Fruit fly (Drosophila melanogaster) whole organism, embryonic: ENCODE results near the gene Bace.

Experiments used
- Adf1 ChIP-seq: fragments of 200-800 bp; sonication (Bioruptor generic); IDR thresholded peaks from 2 replicates; pipeline ENCODE4 v1.3.6; 2022; ENCODE audit warnings: missing biosample characterization, missing genetic modification characterization
- Aef1 ChIP-seq: fragments of 200-800 bp; sonication (Bioruptor generic); IDR thresholded peaks from 3 replicates; pipeline ENCODE4 v1.3.6; 2022; ENCODE audit warnings: missing biosample characterization, missing genetic modification characterization
- Bgb ChIP-seq: fragments of 200-800 bp; sonication (Bioruptor generic); IDR thresholded peaks from 2 replicates; pipeline ENCODE4 v1.3.6; 2022; ENCODE audit warnings: missing biosample characterization, missing genetic modification characterization; ENCODE audit not compliant: partially characterized antibody
- CG12236 ChIP-seq: fragments of 200-800 bp; sonication (Bioruptor generic); optimal IDR thresholded peaks from 2 replicates; lab custom pipeline; 2016; ENCODE audit warnings: missing biosample characterization, missing genetic modification characterization
- CG12391 ChIP-seq: fragments of 200-800 bp; sonication (Bioruptor generic); optimal IDR thresholded peaks from 3 replicates; lab custom pipeline; 2018; ENCODE audit warnings: missing biosample characterization, mild to moderate bottlenecking, missing genetic modification characterization, moderate library complexity
- CG13624 ChIP-seq: fragments of 200-800 bp; sonication (Bioruptor generic); optimal IDR thresholded peaks from 2 replicates; lab custom pipeline; 2016; ENCODE audit warnings: missing biosample characterization, missing genetic modification characterization
- CG14050 ChIP-seq: fragments of 200-800 bp; sonication (Bioruptor generic); IDR thresholded peaks from 3 replicates; pipeline ENCODE4 v1.3.6; 2022; ENCODE audit warnings: missing biosample characterization, missing genetic modification characterization
- CG1603 ChIP-seq: fragments of 200-800 bp; sonication (Bioruptor generic); optimal IDR thresholded peaks from 2 replicates; lab custom pipeline; 2019; ENCODE audit warnings: missing biosample characterization, mild to moderate bottlenecking, missing genetic modification characterization, moderate library complexity
- CG18599 ChIP-seq: fragments of 200-800 bp; sonication (Bioruptor generic); optimal IDR thresholded peaks from 3 replicates; lab custom pipeline; 2017; ENCODE audit warnings: missing biosample characterization, missing genetic modification characterization, mild to moderate bottlenecking, moderate library complexity, missing genetic modification reagents
- CG2678 ChIP-seq: fragments of 200-800 bp; sonication (Bioruptor generic); optimal IDR thresholded peaks from 3 replicates; lab custom pipeline; 2019; ENCODE audit warnings: missing biosample characterization, mild to moderate bottlenecking, missing genetic modification characterization, moderate library complexity
- CG30020 ChIP-seq: fragments of 200-800 bp; optimal IDR thresholded peaks from 2 replicates; lab custom pipeline; 2019; ENCODE audit warnings: missing biosample characterization, mild to moderate bottlenecking, missing genetic modification characterization, moderate library complexity
- CG31441 ChIP-seq: fragments of 200-800 bp; sonication (Bioruptor generic); IDR thresholded peaks from 2 replicates; pipeline ENCODE4 v1.3.6; 2022; ENCODE audit warnings: missing biosample characterization, missing genetic modification characterization
- CG33557 ChIP-seq: fragments of 200-800 bp; sonication (Bioruptor generic); optimal IDR thresholded peaks from 2 replicates; lab custom pipeline; 2019; ENCODE audit warnings: missing biosample characterization, mild to moderate bottlenecking, missing genetic modification characterization, moderate library complexity
- CG8290 ChIP-seq, 3 experiments: fragments of 200-800 bp; sonication (Bioruptor generic); optimal IDR thresholded peaks; 2 replicates each; lab custom pipeline; 2016 to 2019; ENCODE audit warnings: missing biosample characterization in 3 of 3, missing genetic modification characterization in 3 of 3, mild to moderate bottlenecking in 2 of 3, moderate library complexity in 1 of 3
- CG8924 ChIP-seq: fragments of 200-800 bp; optimal IDR thresholded peaks from 3 replicates; lab custom pipeline; 2019; ENCODE audit warnings: missing biosample characterization, mild to moderate bottlenecking, missing genetic modification characterization, moderate library complexity
- CG9609 ChIP-seq: fragments of 200-800 bp; sonication (Bioruptor generic); optimal IDR thresholded peaks from 3 replicates; lab custom pipeline; 2016; ENCODE audit warnings: missing biosample characterization, missing genetic modification characterization
- D19A ChIP-seq: fragments of 200-800 bp; optimal IDR thresholded peaks from 3 replicates; lab custom pipeline; 2019; ENCODE audit warnings: missing biosample characterization, mild to moderate bottlenecking, missing genetic modification characterization, moderate library complexity
- Doc3 ChIP-seq: fragments of 200-800 bp; sonication (Bioruptor generic); IDR thresholded peaks from 3 replicates; pipeline ENCODE4 v1.3.6; 2022; ENCODE audit warnings: missing biosample characterization, missing genetic modification characterization; ENCODE audit not compliant: partially characterized antibody
- Elba2 ChIP-seq: fragments of 200-800 bp; sonication (Bioruptor generic); optimal IDR thresholded peaks from 3 replicates; lab custom pipeline; 2016; ENCODE audit warnings: missing biosample characterization, missing genetic modification characterization
- Trl ChIP-seq, 3 experiments: fragments of >200 bp in 2 of 3; fragments of 200-800 bp in 1 of 3; sonication (Bioruptor generic) in 1 of 3; optimal IDR thresholded peaks; 2 replicates in 1 of 3; 3 replicates in 2 of 3; lab custom pipeline; 2016 to 2017; ENCODE audit warnings: missing biosample characterization in 1 of 3, missing genetic modification characterization in 1 of 3
- Xrp1 ChIP-seq: fragments of 200-800 bp; sonication (Bioruptor generic); IDR thresholded peaks from 2 replicates; pipeline ENCODE4 v1.3.6; 2022; ENCODE audit warnings: missing biosample characterization, missing genetic modification characterization
- bbx ChIP-seq: fragments of 200-800 bp; sonication (Bioruptor generic); IDR thresholded peaks from 2 replicates; pipeline ENCODE4 v1.3.6; 2022; ENCODE audit warnings: missing biosample characterization, missing genetic modification characterization; ENCODE audit not compliant: partially characterized antibody
- bowl ChIP-seq: fragments of 200-800 bp; sonication (Bioruptor generic); IDR thresholded peaks from 2 replicates; pipeline ENCODE4 v1.3.6; 2022; ENCODE audit warnings: missing biosample characterization, missing genetic modification characterization
- chinmo ChIP-seq: fragments of 200-800 bp; sonication (Bioruptor generic); IDR thresholded peaks from 4 replicates; pipeline ENCODE4 v1.3.6; 2022; ENCODE audit warnings: missing biosample characterization, missing genetic modification characterization; ENCODE audit not compliant: partially characterized antibody
- crp ChIP-seq, 2 experiments: fragments of 200-800 bp; sonication (Bioruptor generic); optimal IDR thresholded peaks; 2 replicates in 1 of 2; 3 replicates in 1 of 2; lab custom pipeline; 2017; ENCODE audit warnings: missing biosample characterization in 2 of 2, missing genetic modification characterization in 2 of 2, mild to moderate bottlenecking in 1 of 2, moderate library complexity in 1 of 2
- cwo ChIP-seq: fragments of 200-800 bp; sonication (Bioruptor generic); optimal IDR thresholded peaks from 3 replicates; lab custom pipeline; 2017; ENCODE audit warnings: missing biosample characterization, missing genetic modification characterization, mild to moderate bottlenecking, moderate library complexity, missing genetic modification reagents
- dati ChIP-seq: fragments of 200-800 bp; sonication (Bioruptor generic); IDR thresholded peaks from 2 replicates; pipeline ENCODE4 v1.3.6; 2022; ENCODE audit warnings: missing biosample characterization, missing genetic modification characterization
- disco-r ChIP-seq: fragments of 200-800 bp; sonication (Bioruptor generic); optimal IDR thresholded peaks from 2 replicates; lab custom pipeline; 2016; ENCODE audit warnings: missing biosample characterization, missing genetic modification characterization
- eve ChIP-seq, 2 experiments: fragments of >200 bp; optimal IDR thresholded peaks; 2 replicates each; lab custom pipeline; 2017; ENCODE audit warnings: missing biosample characterization in 2 of 2, missing genetic modification characterization in 2 of 2
- ewg ChIP-seq: fragments of 200-800 bp; sonication (Bioruptor generic); optimal IDR thresholded peaks from 3 replicates; lab custom pipeline; 2017; ENCODE audit warnings: mild to moderate bottlenecking, missing biosample characterization, missing genetic modification reagents, missing genetic modification characterization
- fd96Cb ChIP-seq: fragments of 200-800 bp; sonication (Bioruptor generic); optimal IDR thresholded peaks from 2 replicates; lab custom pipeline; 2018; ENCODE audit warnings: missing biosample characterization, mild to moderate bottlenecking, missing genetic modification characterization, moderate library complexity
- gcm2 ChIP-seq: fragments of 200-800 bp; sonication (Bioruptor generic); optimal IDR thresholded peaks from 2 replicates; lab custom pipeline; 2016; ENCODE audit warnings: missing biosample characterization, missing genetic modification characterization
- gfzf ChIP-seq: fragments of 200-800 bp; sonication (Bioruptor generic); optimal IDR thresholded peaks from 2 replicates; lab custom pipeline; 2016; ENCODE audit warnings: missing biosample characterization, mild to moderate bottlenecking, missing genetic modification characterization, moderate library complexity
- grn ChIP-seq: fragments of 200-800 bp; sonication (Bioruptor generic); optimal IDR thresholded peaks from 3 replicates; lab custom pipeline; 2017; ENCODE audit warnings: missing biosample characterization, missing genetic modification characterization
- hbn ChIP-seq: fragments of 200-800 bp; sonication (Bioruptor generic); IDR thresholded peaks from 2 replicates; pipeline ENCODE4 v1.3.6; 2022; ENCODE audit warnings: missing biosample characterization, missing genetic modification characterization; ENCODE audit not compliant: partially characterized antibody
- lbe ChIP-seq: fragments of 200-800 bp; sonication (Bioruptor generic); optimal IDR thresholded peaks from 2 replicates; lab custom pipeline; 2016; ENCODE audit warnings: missing biosample characterization, mild to moderate bottlenecking, missing genetic modification characterization
- nerfin-2 ChIP-seq: fragments of 200-800 bp; sonication (Bioruptor generic); IDR thresholded peaks from 2 replicates; pipeline ENCODE4 v1.3.6; 2022; ENCODE audit warnings: missing biosample characterization, missing genetic modification characterization; ENCODE audit not compliant: partially characterized antibody
- nom ChIP-seq: fragments of 200-800 bp; sonication (Bioruptor generic); optimal IDR thresholded peaks from 2 replicates; lab custom pipeline; 2017; ENCODE audit warnings: missing biosample characterization, missing genetic modification characterization, mild to moderate bottlenecking, moderate library complexity, missing genetic modification reagents
- pan ChIP-seq, 4 experiments: fragments of >200 bp in 3 of 4; fragments of 200-800 bp in 1 of 4; sonication (Bioruptor generic) in 1 of 4; optimal IDR thresholded peaks in 3 of 4; IDR thresholded peaks in 1 of 4; 2 replicates each; pipeline versions ENCODE4 v1.3.6 to Lab custom; 2017 to 2022; ENCODE audit warnings: missing biosample characterization in 2 of 4, missing genetic modification characterization in 2 of 4, mixed read lengths in 1 of 4
- pzg ChIP-seq: fragments of 200-800 bp; sonication (Bioruptor generic); optimal IDR thresholded peaks from 3 replicates; lab custom pipeline; 2018; ENCODE audit warnings: missing biosample characterization, mild to moderate bottlenecking, missing genetic modification characterization, moderate library complexity
- salm ChIP-seq: fragments of 200-800 bp; sonication (Bioruptor generic); optimal IDR thresholded peaks from 2 replicates; lab custom pipeline; 2018; ENCODE audit warnings: missing biosample characterization, mild to moderate bottlenecking, missing genetic modification characterization
- sna ChIP-seq: fragments of 200-800 bp; sonication (Bioruptor generic); IDR thresholded peaks from 2 replicates; pipeline ENCODE4 v1.3.6; 2022; ENCODE audit warnings: missing biosample characterization, missing genetic modification characterization; ENCODE audit not compliant: partially characterized antibody
- stwl ChIP-seq: fragments of 200-800 bp; sonication (Bioruptor generic); optimal IDR thresholded peaks from 3 replicates; lab custom pipeline; 2018; ENCODE audit warnings: missing biosample characterization, mild to moderate bottlenecking, missing genetic modification characterization, moderate library complexity
- tap ChIP-seq: fragments of 200-800 bp; optimal IDR thresholded peaks from 3 replicates; lab custom pipeline; 2019; ENCODE audit warnings: missing biosample characterization, mild to moderate bottlenecking, missing genetic modification characterization, moderate library complexity
- toy ChIP-seq: fragments of 200-800 bp; sonication (Bioruptor generic); IDR thresholded peaks from 2 replicates; pipeline ENCODE4 v1.3.6; 2022; ENCODE audit warnings: missing biosample characterization, missing genetic modification characterization
- yki ChIP-seq: fragments of >200 bp; optimal IDR thresholded peaks from 3 replicates; lab custom pipeline; 2018

The Bace gene

dm6 chr2L:8543102-8543501 is 47.0 kb upstream of the Bace start (continued):
- no peak for TF ChIP-seq bowl (GFP tag; lab: Robert Waterston, UW)
- TF ChIP-seq CG8924, result peak; percentile 53
- TF ChIP-seq bbx (GFP tag; lab: Robert Waterston, UW), result peak; percentile 65
- TF ChIP-seq CG31441 (GFP tag; lab: Robert Waterston, UW), result no peak; the same call in 1 of the 2 replicates
- TF ChIP-seq nom, result peak; percentile 28
- TF ChIP-seq eve (GFP tag; optimal IDR thresholded peaks at IDR 0.05; lab: Kevin White, UChicago), result no peak
- peak; percentile 41 for TF ChIP-seq CG33557 (GFP tag; lab: Kevin White, UChicago)
- peak; percentile 19 for TF ChIP-seq D19A (tag; lab: Kevin White, UChicago)
- TF ChIP-seq CG12391 (tag; lab: Kevin White, UChicago), result peak; percentile 23
- TF ChIP-seq, all 482 proteins: peak for 103

- TF ChIP-seq crp (GFP tag; optimal IDR thresholded peaks at IDR 0.05; lab: Kevin White, UChicago) (no peak), fd96Cb (tag; lab: Kevin White, UChicago) (no peak), Bgb (GFP tag; lab: Robert Waterston, UW) (no peak), nerfin-2 (GFP tag; lab: Robert Waterston, UW) (no peak), lbe (GFP tag; lab: Kevin White, UChicago) (no peak), gfzf (GFP tag; lab: Kevin White, UChicago) (no peak), Doc3 (GFP tag; lab: Robert Waterston, UW) (no peak), toy (no peak), Trl (optimal IDR thresholded peaks at IDR 0.05; lab: Kevin White, UChicago) (peak in 1 of 2 experiments; percentile 89), Trl (GFP tag; optimal IDR thresholded peaks at IDR 0.05; lab: Kevin White, UChicago) (no peak), CG8290 (GFP tag; optimal IDR thresholded peaks at IDR 0.05; lab: Kevin White, UChicago) (no peak), CG8290 (tag; optimal IDR thresholded peaks at IDR 0.05; lab: Kevin White, UChicago) (no peak), CG1603 (tag; lab: Kevin White, UChicago) (no peak), sna (0 out of 2 replicates have a peak, but pooled peaks have one; percentile 7), tap (tag; lab: Kevin White, UChicago) (no peak), CG9609 (GFP tag; lab: Kevin White, UChicago) (no peak), grn (no peak), pzg (no peak), CG30020 (tag; lab: Kevin White, UChicago) (no peak), yki (lab: Kevin White, UChicago) (peak; percentile 75), disco-r (GFP tag; lab: Kevin White, UChicago) (no peak), salm (tag; lab: Kevin White, UChicago) (no peak)
These were observed 46.5 kb upstream of the Bace start for dm6 chr2L:8542639-8543038.

DNA sequence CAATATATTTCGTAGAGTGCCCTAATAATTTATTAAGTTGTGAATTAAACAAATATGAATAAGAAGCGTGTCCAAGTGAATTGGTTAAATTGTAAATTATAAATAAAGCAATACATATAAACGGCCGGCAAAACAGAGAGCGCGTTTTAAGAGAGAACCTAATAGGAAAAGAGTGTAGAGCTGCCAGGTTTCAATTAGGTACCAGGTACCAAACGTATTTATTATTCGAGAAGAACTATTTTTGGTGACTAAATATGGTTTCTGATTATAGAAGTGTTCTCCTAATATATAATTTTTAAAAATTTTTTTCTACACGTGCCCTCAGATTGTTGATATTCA is 46.1 kb upstream of the Bace start:
- TF ChIP-seq CG2678, result no peak
- TF ChIP-seq lbe (GFP tag; lab: Kevin White, UChicago), result no peak
- TF ChIP-seq hbn (GFP tag; lab: Robert Waterston, UW), result no peak
- TF ChIP-seq Adf1 (GFP tag; lab: Robert Waterston, UW), result no peak
- no peak for TF ChIP-seq dati (GFP tag; lab: Robert Waterston, UW)
- peak; percentile 64 for TF ChIP-seq D19A (tag; lab: Kevin White, UChicago)
- TF ChIP-seq Aef1 (GFP tag; lab: Robert Waterston, UW), result no peak
- TF ChIP-seq gcm2 (GFP tag; lab: Kevin White, UChicago), result no peak
- TF ChIP-seq stwl (tag; lab: Kevin White, UChicago), result no peak
- TF ChIP-seq CG18599 (GFP tag; lab: Kevin White, UChicago), result no peak
- no peak for TF ChIP-seq CG14050 (GFP tag; lab: Robert Waterston, UW)
- no peak for TF ChIP-seq CG13624
- TF ChIP-seq chinmo (GFP tag; lab: Robert Waterston, UW), result no peak
- TF ChIP-seq ewg (GFP tag; lab: Kevin White, UChicago), result no peak
- TF ChIP-seq Xrp1, result 0 out of 2 replicates have a peak, but pooled peaks have one; percentile 4
- TF ChIP-seq Elba2 (GFP tag; lab: Kevin White, UChicago), result peak; percentile 82
- no peak for TF ChIP-seq pan (optimal IDR thresholded peaks at IDR 0.05; lab: Kevin White, UChicago)
- peak in 1 of 2 experiments; percentile 6 for TF ChIP-seq pan (GFP tag; optimal IDR thresholded peaks at IDR 0.05 in 1 of 2, IDR thresholded peaks at IDR 0.05 in 1 of 2)
- no peak for TF ChIP-seq cwo (GFP tag; lab: Kevin White, UChicago)
- TF ChIP-seq CG12236 (GFP tag; lab: Kevin White, UChicago), result no peak
- TF ChIP-seq sna, result 0 out of 2 replicates have a peak, but pooled peaks have one; percentile 23
- peak; percentile 73 to 79 for TF ChIP-seq Trl (optimal IDR thresholded peaks at IDR 0.05; lab: Kevin White, UChicago)
- no peak for TF ChIP-seq Trl (GFP tag; optimal IDR thresholded peaks at IDR 0.05; lab: Kevin White, UChicago)
